Fruit fly (Drosophila melanogaster): ENCODE measurements around the gene CG31673.

The CG31673 gene

dm6 chr2L:20823196-20824105, 6.0 kb upstream of the CG31673 start (continued):
- TF ChIP-seq HHEX (GFP tag; optimal IDR thresholded peaks at IDR 0.05): no peak
- TF ChIP-seq sqz (GFP tag; optimal IDR thresholded peaks at IDR 0.05): peak; percentile 91
- peak; percentile 48 for TF ChIP-seq Scr (GFP tag; IDR thresholded peaks at IDR 0.05; ENCODE audit: partially characterized antibody)
- peak; percentile 36; the same call in 1 of the 3 replicates for TF ChIP-seq Optix (GFP tag; IDR thresholded peaks at IDR 0.05)
- no peak for TF ChIP-seq zen (tag; optimal IDR thresholded peaks at IDR 0.05)
- peak; percentile 20 for TF ChIP-seq nmo (GFP tag; optimal IDR thresholded peaks at IDR 0.05)
- TF ChIP-seq wek (GFP tag; optimal IDR thresholded peaks at IDR 0.05): peak; percentile 33
- peak; percentile 81 for TF ChIP-seq HmgD (GFP tag; optimal IDR thresholded peaks at IDR 0.05)
- TF ChIP-seq Med (GFP tag): peak; percentile 83
- peak; percentile 95 for TF ChIP-seq CG10321 (GFP tag; IDR thresholded peaks at IDR 0.05)
- TF ChIP-seq stwl (tag; optimal IDR thresholded peaks at IDR 0.05): peak; percentile 25
- peak; percentile 54 for TF ChIP-seq oc (tag; optimal IDR thresholded peaks at IDR 0.05)
- TF ChIP-seq CG11696 (GFP tag; IDR thresholded peaks at IDR 0.05): no peak
- no peak for TF ChIP-seq gcm (GFP tag; optimal IDR thresholded peaks at IDR 0.05)
- TF ChIP-seq CG12155 (GFP tag; optimal IDR thresholded peaks at IDR 0.05): no peak
- TF ChIP-seq eve (GFP tag; optimal IDR thresholded peaks at IDR 0.05): peak in 1 of 2 experiments; percentile 1
- TF ChIP-seq phol (tag; optimal IDR thresholded peaks at IDR 0.05): peak; percentile 24
- no peak for TF ChIP-seq CG12744 (GFP tag; optimal IDR thresholded peaks at IDR 0.05)
- peak; percentile 6 for TF ChIP-seq Bteb2 (GFP tag; optimal IDR thresholded peaks at IDR 0.05)
- TF ChIP-seq CG3995 (GFP tag; optimal IDR thresholded peaks at IDR 0.05): no peak
- no peak for TF ChIP-seq al (GFP tag; IDR thresholded peaks at IDR 0.05)
- TF ChIP-seq CG11504 (tag; optimal IDR thresholded peaks at IDR 0.05): peak; percentile 50
- peak; percentile 41 for TF ChIP-seq Ssrp (tag; optimal IDR thresholded peaks at IDR 0.05)
- peak; percentile 25 for TF ChIP-seq bigmax (GFP tag; optimal IDR thresholded peaks at IDR 0.05)
- TF ChIP-seq dpn (GFP tag; optimal IDR thresholded peaks at IDR 0.05): peak in 1 of 2 experiments; percentile 15
- no peak for TF ChIP-seq cad (GFP tag; optimal IDR thresholded peaks at IDR 0.05)
- peak; percentile 1 for TF ChIP-seq CG2120 (GFP tag; optimal IDR thresholded peaks at IDR 0.05)
- no peak for TF ChIP-seq lmd (GFP tag; IDR thresholded peaks at IDR 0.05)
- TF ChIP-seq vnd (GFP tag; IDR thresholded peaks at IDR 0.05; ENCODE audit: partially characterized antibody): peak; percentile 51; the same call in 1 of the 3 replicates
- peak; percentile 37 for TF ChIP-seq tio (GFP tag; optimal IDR thresholded peaks at IDR 0.05)
- no peak for TF ChIP-seq H15 (GFP tag; IDR thresholded peaks at IDR 0.05)
- 0 out of 2 replicates have a peak, but pooled peaks have one; percentile 52 for TF ChIP-seq crol (GFP tag; IDR thresholded peaks at IDR 0.05)
- no peak for TF ChIP-seq ind (GFP tag; optimal IDR thresholded peaks at IDR 0.05)
- TF ChIP-seq ssp (GFP tag; IDR thresholded peaks at IDR 0.05): peak; percentile 29; the same call in 1 of the 2 replicates
- TF ChIP-seq E2f1 (GFP tag; IDR thresholded peaks at IDR 0.05): 0 out of 2 replicates have a peak, but pooled peaks have one; percentile 14
- 0 out of 2 replicates have a peak, but pooled peaks have one; percentile 18 for TF ChIP-seq CG6689 (GFP tag; IDR thresholded peaks at IDR 0.05)
- TF ChIP-seq ci (GFP tag; IDR thresholded peaks at IDR 0.05): peak; percentile 76
- peak; percentile 3 for TF ChIP-seq CG7745 (tag; optimal IDR thresholded peaks at IDR 0.05)
- peak; percentile 64 for TF ChIP-seq Lhr (GFP tag; optimal IDR thresholded peaks at IDR 0.05)
- TF ChIP-seq NC2β (GFP tag; optimal IDR thresholded peaks at IDR 0.05): no peak
- TF ChIP-seq CG10979 (tag; optimal IDR thresholded peaks at IDR 0.05): peak; percentile 0
- 0 out of 3 replicates have a peak, but pooled peaks have one; percentile 33 for TF ChIP-seq CG16813 (GFP tag; IDR thresholded peaks at IDR 0.05; ENCODE audit: partially characterized antibody)
- TF ChIP-seq bowl (GFP tag; IDR thresholded peaks at IDR 0.05): 0 out of 2 replicates have a peak, but pooled peaks have one; percentile 28
- TF ChIP-seq schlank (tag; optimal IDR thresholded peaks at IDR 0.05): no peak
- TF ChIP-seq CG13287 (GFP tag; IDR thresholded peaks at IDR 0.05; ENCODE audit: partially characterized antibody): peak; percentile 55
- TF ChIP-seq chm (GFP tag; IDR thresholded peaks at IDR 0.05): 0 out of 2 replicates have a peak, but pooled peaks have one; percentile 38
- TF ChIP-seq mirr (GFP tag; optimal IDR thresholded peaks at IDR 0.05): peak; percentile 58
- TF ChIP-seq Dref (GFP tag; IDR thresholded peaks at IDR 0.05): no peak

Data from whole organism, embryonic.